Worm (Caenorhabditis elegans) whole organism, L3 larva: Measurements from ENCODE around the gene str-252.

ENCODE experiments used
- R02D3.7 ChIP-seq: fragments of 150-350 bp; optimal IDR thresholded peaks from 2 replicates; lab custom pipeline; 2014; ENCODE audit warnings: missing biosample characterization, missing genetic modification characterization
- ZK546.5 ChIP-seq: sonication (generic microtip); optimal IDR thresholded peaks from 2 replicates; lab custom pipeline; 2017; ENCODE audit warnings: missing biosample characterization, missing genetic modification characterization
- ama-1 ChIP-seq: fragments of 150-350 bp; optimal IDR thresholded peaks from 2 replicates; lab custom pipeline; 2018
- ceh-28 ChIP-seq: fragments of 150-350 bp; optimal IDR thresholded peaks from 2 replicates; lab custom pipeline; 2014; ENCODE audit warnings: missing biosample characterization, missing genetic modification reagents, missing genetic modification characterization
- ceh-82 ChIP-seq: fragments of 150-350 bp; optimal IDR thresholded peaks from 2 replicates; lab custom pipeline; 2014; ENCODE audit warnings: missing biosample characterization, missing genetic modification characterization
- ceh-9 ChIP-seq: sonication (generic microtip); optimal IDR thresholded peaks from 2 replicates; lab custom pipeline; 2018; ENCODE audit warnings: missing biosample characterization, missing genetic modification characterization
- daf-12 ChIP-seq: fragments of 150-350 bp; optimal IDR thresholded peaks from 2 replicates; lab custom pipeline; 2014; ENCODE audit warnings: missing biosample characterization, missing genetic modification reagents, missing genetic modification characterization
- egl-27 ChIP-seq: sonication (generic microtip); optimal IDR thresholded peaks from 4 replicates; lab custom pipeline; 2017; ENCODE audit warnings: missing biosample characterization, missing genetic modification reagents, missing genetic modification characterization
- egl-5 ChIP-seq: fragments of 150-350 bp; optimal IDR thresholded peaks from 2 replicates; lab custom pipeline; 2017; ENCODE audit warnings: missing biosample characterization, missing genetic modification reagents, missing genetic modification characterization, inconsistent platforms
- elt-1 ChIP-seq: fragments of 150-350 bp; optimal IDR thresholded peaks from 2 replicates; lab custom pipeline; 2014; ENCODE audit warnings: missing biosample characterization, missing genetic modification characterization
- elt-2 ChIP-seq: sonication (generic microtip); optimal IDR thresholded peaks from 2 replicates; lab custom pipeline; 2016; ENCODE audit warnings: missing genetic modification reagents, mild to moderate bottlenecking, missing genetic modification characterization, missing compliant biosample characterization
- elt-3 ChIP-seq, 3 experiments: fragments of 150-350 bp in 1 of 3; sonication (generic microtip) in 2 of 3; optimal IDR thresholded peaks; 2 replicates in 2 of 3; 4 replicates in 1 of 3; lab custom pipeline; 2014 to 2017; ENCODE audit warnings: missing biosample characterization in 3 of 3, missing genetic modification characterization in 3 of 3
- eor-1 ChIP-seq, 2 experiments: fragments of 150-350 bp; optimal IDR thresholded peaks; 2 replicates each; lab custom pipeline; 2014 to 2018; ENCODE audit warnings: missing biosample characterization in 2 of 2, missing genetic modification characterization in 2 of 2
- fkh-10 ChIP-seq: sonication (generic microtip); optimal IDR thresholded peaks from 2 replicates; lab custom pipeline; 2017; ENCODE audit warnings: missing biosample characterization, missing genetic modification reagents, missing genetic modification characterization
- fkh-2 ChIP-seq: fragments of 150-350 bp; optimal IDR thresholded peaks from 2 replicates; lab custom pipeline; 2014; ENCODE audit warnings: missing biosample characterization, missing genetic modification reagents, missing genetic modification characterization
- hmg-11 ChIP-seq: sonication (generic microtip); optimal IDR thresholded peaks from 2 replicates; lab custom pipeline; 2016; ENCODE audit warnings: missing genetic modification characterization, missing compliant biosample characterization
- jun-1 ChIP-seq: fragments of 150-350 bp; optimal IDR thresholded peaks from 2 replicates; lab custom pipeline; 2014; ENCODE audit warnings: missing biosample characterization, missing genetic modification reagents, missing genetic modification characterization
- lin-15B ChIP-seq: fragments of 150-350 bp; optimal IDR thresholded peaks from 2 replicates; lab custom pipeline; 2014; ENCODE audit warnings: missing biosample characterization, missing genetic modification characterization
- lsy-12 ChIP-seq: sonication (generic microtip); optimal IDR thresholded peaks from 2 replicates; lab custom pipeline; 2016; ENCODE audit warnings: mild to moderate bottlenecking, missing genetic modification characterization, missing compliant biosample characterization
- mdl-1 ChIP-seq: fragments of 150-350 bp; optimal IDR thresholded peaks from 2 replicates; lab custom pipeline; 2014; ENCODE audit warnings: missing biosample characterization, missing genetic modification characterization
- nfya-1 ChIP-seq: sonication (generic microtip); optimal IDR thresholded peaks from 2 replicates; lab custom pipeline; 2017; ENCODE audit warnings: missing genetic modification characterization, mild to moderate bottlenecking, missing compliant biosample characterization, antibody characterized with exemption, moderate library complexity; ENCODE audit not compliant: insufficient read depth
- nhr-11 ChIP-seq: fragments of 150-350 bp; optimal IDR thresholded peaks from 2 replicates; lab custom pipeline; 2014; ENCODE audit warnings: missing biosample characterization, missing genetic modification characterization
- nhr-12 ChIP-seq: fragments of 150-350 bp; optimal IDR thresholded peaks from 2 replicates; lab custom pipeline; 2014; ENCODE audit warnings: missing biosample characterization, missing genetic modification characterization
- nhr-23 ChIP-seq: fragments of 150-350 bp; optimal IDR thresholded peaks from 2 replicates; lab custom pipeline; 2014; ENCODE audit warnings: missing biosample characterization, missing genetic modification reagents, missing genetic modification characterization
- nhr-237 ChIP-seq: fragments of 150-350 bp; optimal IDR thresholded peaks from 2 replicates; lab custom pipeline; 2014; ENCODE audit warnings: missing biosample characterization, missing genetic modification characterization
- nhr-25 ChIP-seq: sonication (generic microtip); optimal IDR thresholded peaks from 2 replicates; lab custom pipeline; 2017; ENCODE audit warnings: missing biosample characterization, missing genetic modification characterization
- nhr-28 ChIP-seq: fragments of 150-350 bp; optimal IDR thresholded peaks from 2 replicates; lab custom pipeline; 2014; ENCODE audit warnings: missing biosample characterization, missing genetic modification characterization
- nhr-67 ChIP-seq: fragments of 150-350 bp; optimal IDR thresholded peaks from 2 replicates; lab custom pipeline; 2014; ENCODE audit warnings: missing biosample characterization, missing genetic modification characterization
- nhr-76 ChIP-seq: fragments of 150-350 bp; sonication (generic microtip); optimal IDR thresholded peaks from 5 replicates; lab custom pipeline; 2014; ENCODE audit warnings: missing biosample characterization, missing genetic modification characterization
- nhr-77 ChIP-seq: fragments of 150-350 bp; optimal IDR thresholded peaks from 2 replicates; lab custom pipeline; 2014; ENCODE audit warnings: missing biosample characterization, missing genetic modification characterization
- pha-4 ChIP-seq: fragments of 150-350 bp; optimal IDR thresholded peaks from 2 replicates; lab custom pipeline; 2014; ENCODE audit warnings: missing biosample characterization, missing genetic modification reagents, missing genetic modification characterization
- pqm-1 ChIP-seq: fragments of 150-350 bp; optimal IDR thresholded peaks from 2 replicates; lab custom pipeline; 2017; ENCODE audit warnings: missing biosample characterization, missing genetic modification characterization, inconsistent platforms
- sea-2 ChIP-seq: fragments of 150-350 bp; sonication (generic microtip); optimal IDR thresholded peaks from 4 replicates; lab custom pipeline; 2014; ENCODE audit warnings: missing biosample characterization, missing genetic modification reagents, missing genetic modification characterization
- skn-1 ChIP-seq: fragments of 150-350 bp; optimal IDR thresholded peaks from 2 replicates; lab custom pipeline; 2014; ENCODE audit warnings: missing biosample characterization, missing genetic modification characterization
- snpc-4 ChIP-seq: fragments of 150-350 bp; optimal IDR thresholded peaks from 2 replicates; lab custom pipeline; 2014; ENCODE audit warnings: missing biosample characterization, missing genetic modification characterization
- tbx-2 ChIP-seq: sonication (generic microtip); optimal IDR thresholded peaks from 2 replicates; lab custom pipeline; 2016; ENCODE audit warnings: mild to moderate bottlenecking, missing genetic modification characterization, missing compliant biosample characterization
- unc-39 ChIP-seq: sonication (generic microtip); optimal IDR thresholded peaks from 4 replicates; lab custom pipeline; 2017; ENCODE audit warnings: missing biosample characterization, missing genetic modification characterization
- unc-62 ChIP-seq: fragments of 150-350 bp; sonication (generic microtip); optimal IDR thresholded peaks from 4 replicates; lab custom pipeline; 2014; ENCODE audit warnings: missing biosample characterization, missing genetic modification reagents, missing genetic modification characterization
- zag-1 ChIP-seq: fragments of 150-350 bp; optimal IDR thresholded peaks from 2 replicates; lab custom pipeline; 2014; ENCODE audit warnings: missing biosample characterization, missing genetic modification characterization

str-252 gene

DNA sequence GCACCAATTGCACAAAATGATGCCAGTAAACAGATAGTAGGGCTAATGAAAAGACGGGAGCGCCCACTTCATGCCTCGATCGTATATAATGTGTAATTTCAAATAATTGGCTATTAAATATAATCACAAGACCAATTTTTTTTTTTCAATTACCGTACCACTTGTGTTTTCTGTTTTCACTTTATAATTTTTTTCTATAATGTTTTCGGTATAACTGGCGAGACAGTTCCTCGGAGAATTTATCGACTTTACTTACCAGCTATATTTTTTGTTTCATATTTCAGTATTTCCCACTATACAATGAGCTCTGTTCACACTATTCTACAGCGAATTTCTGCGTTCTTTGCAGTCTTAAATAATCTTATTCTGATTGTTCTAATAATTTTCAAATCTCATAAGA is at the start of gene str-252:
Gene str-252 (plus strand): TSS at position 301 of the 400 bp plus-strand sequence.
- no peak for TF ChIP-seq fkh-10 (GFP tag; lab: Kevin White, UChicago)
- no peak for TF ChIP-seq pha-4 (tag; lab: Kevin White, UChicago)
- no peak for TF ChIP-seq unc-62 (GFP tag; lab: Kevin White, UChicago)
- no peak for TF ChIP-seq daf-12 (tag; lab: Kevin White, UChicago)
- no peak for TF ChIP-seq pqm-1 (tag; lab: Kevin White, UChicago)
- TF ChIP-seq unc-39 (tag; lab: Kevin White, UChicago) = no peak
- no peak for TF ChIP-seq ceh-28 (tag; lab: Kevin White, UChicago)
- no peak for TF ChIP-seq nhr-76 (tag; lab: Kevin White, UChicago)

DNA sequence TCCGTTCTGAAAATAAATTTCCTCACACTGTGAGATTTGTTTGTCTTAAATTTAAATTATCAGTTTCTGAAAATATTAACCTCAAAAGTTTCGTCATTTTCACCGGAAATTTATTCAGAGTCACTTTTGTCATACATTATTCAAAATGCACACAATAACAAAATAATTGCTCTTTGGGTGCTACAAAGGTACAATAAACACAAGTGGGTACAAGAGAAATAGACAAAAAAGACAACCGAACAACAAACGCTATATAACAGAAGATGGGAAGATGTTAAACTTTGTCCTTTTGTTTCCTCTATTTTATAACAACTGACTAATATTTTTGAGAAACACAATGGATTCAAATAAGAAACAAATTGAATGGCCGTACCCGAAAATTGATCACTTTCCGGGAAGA is 46.7 kb upstream of the str-252 start:
- TF ChIP-seq pqm-1 (tag; lab: Kevin White, UChicago) (peak; percentile 2), ceh-9 (tag; lab: Kevin White, UChicago) (no peak), nhr-237 (no peak), nhr-11 (tag; lab: Kevin White, UChicago) (peak; percentile 98)
- TF ChIP-seq, all 47 proteins: peak for 2

DNA sequence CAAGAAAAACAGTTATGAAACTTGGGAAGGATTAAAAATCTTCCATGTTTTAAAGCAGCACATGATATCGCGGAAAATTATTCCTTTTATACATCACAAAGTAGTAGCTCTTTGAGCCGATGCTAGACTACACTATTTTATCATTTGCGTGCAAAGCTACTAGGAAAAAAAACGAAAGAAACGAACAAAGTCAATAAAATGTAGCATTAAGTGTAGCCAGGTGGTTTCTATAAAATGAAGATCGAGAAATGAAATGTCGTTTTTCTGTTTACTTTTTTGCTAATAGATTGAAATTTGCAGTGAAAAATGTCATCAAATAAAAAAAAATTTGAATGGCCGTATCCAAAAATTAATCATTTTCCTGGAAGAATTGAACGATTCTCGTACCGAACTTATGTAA is 43.4 kb upstream of the str-252 start, which contains the start of gene cpt-5:
Gene cpt-5 (plus strand): TSS at position 301 of the 400 bp plus-strand sequence.
- TF ChIP-seq ama-1 (lab: Kevin White, UChicago) = no peak
- no peak for TF ChIP-seq jun-1 (tag; lab: Kevin White, UChicago)
- no peak for TF ChIP-seq ceh-82 (tag; lab: Kevin White, UChicago)
- TF ChIP-seq ceh-9 (tag; lab: Kevin White, UChicago) = no peak
- TF ChIP-seq sea-2 (GFP tag; lab: Kevin White, UChicago) = no peak
- no peak for TF ChIP-seq elt-3 (tag; optimal IDR thresholded peaks at IDR 0.05; lab: Kevin White, UChicago)
- no peak for TF ChIP-seq R02D3.7
- no peak for TF ChIP-seq nhr-67
- TF ChIP-seq unc-39 (tag; lab: Kevin White, UChicago) = no peak
- TF ChIP-seq nhr-23 (tag; lab: Kevin White, UChicago) = no peak
- no peak for TF ChIP-seq lin-15B (tag; lab: Kevin White, UChicago)
- TF ChIP-seq nhr-28 (tag; lab: Kevin White, UChicago) = no peak

DNA sequence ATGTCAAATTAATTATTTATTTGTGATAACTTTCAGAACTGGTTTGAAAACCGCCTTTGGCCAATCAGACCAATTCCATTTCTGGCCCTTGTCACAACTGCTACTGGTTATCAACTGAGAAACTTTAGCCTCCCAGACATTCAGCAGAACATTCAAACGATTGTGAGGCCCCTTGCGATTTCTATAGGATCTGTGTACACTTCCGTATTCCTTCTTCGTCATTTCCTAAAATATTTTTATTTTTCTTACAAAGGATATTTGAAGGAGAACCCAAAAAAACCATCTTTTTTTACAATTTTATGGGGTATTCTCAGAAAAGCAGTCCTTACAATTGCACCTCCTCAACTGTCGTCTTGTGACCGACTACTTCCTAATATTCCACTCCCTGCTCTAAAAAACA is 43.0 kb upstream of the str-252 start:
- no peak for TF ChIP-seq sea-2 (GFP tag; lab: Kevin White, UChicago)
- no peak for TF ChIP-seq R02D3.7

DNA sequence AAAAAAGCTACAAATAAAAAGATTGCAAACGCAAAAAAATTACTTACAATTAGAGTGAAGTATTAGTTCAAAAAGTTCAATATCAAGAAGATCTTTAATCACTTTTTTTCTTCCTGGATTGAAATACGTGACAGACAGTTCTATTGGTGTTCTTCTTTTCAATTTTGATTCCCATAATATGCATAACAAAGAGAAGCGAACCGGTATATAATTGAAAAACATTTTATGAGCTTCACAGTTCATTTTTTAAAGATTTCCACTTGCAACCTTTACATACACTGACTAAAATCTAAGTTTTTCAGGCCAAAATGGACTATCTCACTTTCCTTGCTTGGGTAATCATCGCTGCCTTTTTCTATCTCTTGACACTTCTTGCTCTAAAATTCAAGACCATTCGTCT is 39.8 kb upstream of the str-252 start, which contains the start of gene T22G5.1:
Gene T22G5.1 (plus strand): TSS at position 301 of the 400 bp plus-strand sequence.
- TF ChIP-seq nhr-12 = no peak
- TF ChIP-seq elt-3 (tag; optimal IDR thresholded peaks at IDR 0.05; lab: Kevin White, UChicago) = no peak
- TF ChIP-seq lsy-12 (tag; lab: Kevin White, UChicago) = no peak
- TF ChIP-seq nhr-76 (tag; lab: Kevin White, UChicago) = no peak
- TF ChIP-seq sea-2 (GFP tag; lab: Kevin White, UChicago) = no peak
- no peak for TF ChIP-seq zag-1 (tag; lab: Kevin White, UChicago)
- no peak for TF ChIP-seq nhr-25 (tag; lab: Kevin White, UChicago)
- TF ChIP-seq, all 47 proteins: peak for 0

DNA sequence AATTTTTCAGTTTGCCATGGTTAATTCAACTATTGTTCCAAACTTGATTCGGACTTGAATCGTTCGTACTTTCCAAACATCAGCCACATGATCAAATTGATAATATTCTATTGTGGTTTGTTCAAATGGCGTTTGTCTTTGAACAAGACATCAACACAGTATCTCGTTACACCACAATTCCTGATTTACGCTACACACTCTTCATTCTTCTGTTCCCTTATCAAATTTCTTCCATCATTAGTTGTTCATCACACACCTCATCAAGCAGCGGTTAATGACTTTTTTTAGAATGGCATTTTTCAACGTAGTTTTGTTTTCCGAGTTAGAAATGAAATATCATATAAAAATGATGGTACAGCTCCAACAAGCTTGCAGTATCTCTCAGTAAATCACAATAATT is 38.1 kb upstream of the str-252 start:
- TF ChIP-seq nhr-28 (tag; lab: Kevin White, UChicago) (no peak), elt-1 (tag; lab: Kevin White, UChicago) (no peak), nhr-237 (no peak), ZK546.5 (tag; lab: Kevin White, UChicago) (no peak), zag-1 (tag; lab: Kevin White, UChicago) (no peak), nhr-67 (no peak), nfya-1 (tag; lab: Kevin White, UChicago) (no peak), skn-1 (tag; lab: Kevin White, UChicago) (no peak), eor-1 (tag; optimal IDR thresholded peaks at IDR 0.05; lab: Kevin White, UChicago) (no peak), lin-15B (tag; lab: Kevin White, UChicago) (peak; percentile 14), unc-62 (GFP tag; lab: Kevin White, UChicago) (no peak), pha-4 (tag; lab: Kevin White, UChicago) (no peak), nhr-76 (tag; lab: Kevin White, UChicago) (no peak), ceh-82 (tag; lab: Kevin White, UChicago) (no peak), nhr-25 (tag; lab: Kevin White, UChicago) (no peak), tbx-2 (no peak), nhr-23 (tag; lab: Kevin White, UChicago) (no peak), snpc-4 (tag; lab: Kevin White, UChicago) (no peak), nhr-77 (no peak), egl-5 (tag; lab: Kevin White, UChicago) (no peak), elt-2 (peak; percentile 86), daf-12 (tag; lab: Kevin White, UChicago) (no peak), fkh-2 (tag; lab: Kevin White, UChicago) (no peak), egl-27 (tag; lab: Kevin White, UChicago) (no peak), nhr-11 (tag; lab: Kevin White, UChicago) (no peak), mdl-1 (tag; lab: Kevin White, UChicago) (no peak), hmg-11 (no peak), nhr-12 (no peak), R02D3.7 (no peak), pqm-1 (tag; lab: Kevin White, UChicago) (peak; percentile 93), lsy-12 (tag; lab: Kevin White, UChicago) (no peak)
